Fruit fly (Drosophila melanogaster) whole organism, embryonic: ENCODE results near the gene clumsy.

Experiments
- CG7556 ChIP-seq: fragments of 200-800 bp; sonication (Bioruptor generic); optimal IDR thresholded peaks from 2 replicates; lab custom pipeline; 2017; ENCODE audit warnings: missing biosample characterization, mild to moderate bottlenecking, missing genetic modification characterization
- chn ChIP-seq: fragments of 200-800 bp; sonication (Bioruptor generic); optimal IDR thresholded peaks from 2 replicates; lab custom pipeline; 2016; ENCODE audit warnings: missing biosample characterization, missing genetic modification characterization
- nom ChIP-seq: fragments of 200-800 bp; sonication (Bioruptor generic); optimal IDR thresholded peaks from 2 replicates; lab custom pipeline; 2017; ENCODE audit warnings: missing biosample characterization, missing genetic modification characterization, mild to moderate bottlenecking, moderate library complexity, missing genetic modification reagents
- sens ChIP-seq: fragments of 200-800 bp; sonication (Bioruptor generic); peaks from one replicate; lab custom pipeline; 2016; ENCODE audit warnings: missing biosample characterization, missing genetic modification characterization

DNA sequence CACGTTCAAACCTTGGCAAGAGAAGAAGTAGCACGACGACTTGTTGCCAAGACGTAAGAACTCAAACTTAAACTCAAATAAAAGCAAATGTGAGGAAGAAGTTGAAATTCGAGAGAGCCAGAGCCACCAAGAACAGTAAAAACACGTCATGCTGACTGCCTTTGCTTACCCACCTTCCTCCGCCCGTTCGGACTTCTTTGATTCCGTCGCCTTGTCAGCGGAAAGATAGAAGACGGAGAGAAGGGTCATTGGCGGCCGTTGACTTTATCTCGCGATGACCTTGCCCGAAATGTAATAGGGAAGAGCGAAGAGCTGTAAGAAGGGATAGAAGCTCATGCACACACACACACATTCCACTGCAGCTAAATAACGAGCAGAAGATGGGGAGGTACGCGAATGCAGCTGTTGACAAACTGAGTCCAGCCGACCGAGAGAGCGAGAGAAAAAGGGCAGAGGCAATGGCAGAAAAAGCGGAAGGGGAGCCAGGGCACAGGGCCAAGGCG, 37.7 kb downstream of the clumsy start:
- TF ChIP-seq nom: no peak
- peak; percentile 1 for TF ChIP-seq chn (GFP tag; lab: Kevin White, UChicago)
- TF ChIP-seq CG7556 (GFP tag; lab: Kevin White, UChicago): no peak
- peak; percentile 61 for TF ChIP-seq sens (GFP tag; lab: Kevin White, UChicago)
